Worm (Caenorhabditis elegans): ENCODE results near the gene skr-6.

ce11 chrV:18266238-18266637 is 3.5 kb downstream of the skr-6 start, which contains the start of gene R10E8.6:
- TF ChIP-seq nhr-11 (tag; optimal IDR thresholded peaks at IDR 0.05) (no peak), unc-86 (tag; optimal IDR thresholded peaks at IDR 0.05) (no peak), pha-2 (tag; optimal IDR thresholded peaks at IDR 0.05) (no peak), ceh-22 (tag; optimal IDR thresholded peaks at IDR 0.05) (no peak), ceh-48 (tag; optimal IDR thresholded peaks at IDR 0.05) (no peak)
